Fruit fly (Drosophila melanogaster): Measurements from ENCODE around the gene CG31220.
A peak's percentile ranks its signal among the peaks of the same experiment; 100 is the strongest.

CG31220 gene

dm6 chr3R:19619908-19620307 lies 28.4 kb upstream of the CG31220 start (continued):
- no peak for TF ChIP-seq sc (optimal IDR thresholded peaks at IDR 0.05)
- TF ChIP-seq sc (GFP tag; optimal IDR thresholded peaks at IDR 0.05), result no peak
- TF ChIP-seq CG34224 (GFP tag; IDR thresholded peaks at IDR 0.05; ENCODE audit: partially characterized antibody), result no peak
- no peak for TF ChIP-seq Hmx (GFP tag; optimal IDR thresholded peaks at IDR 0.05)
- TF ChIP-seq YL-1 (GFP tag; optimal IDR thresholded peaks at IDR 0.05), result no peak
- TF ChIP-seq HLH4C (GFP tag; IDR thresholded peaks at IDR 0.05; ENCODE audit: partially characterized antibody), result no peak
- TF ChIP-seq Six4 (GFP tag; optimal IDR thresholded peaks at IDR 0.05), result no peak
- no peak for TF ChIP-seq dan (GFP tag; IDR thresholded peaks at IDR 0.05)
- TF ChIP-seq Taf1 (GFP tag; IDR thresholded peaks at IDR 0.05), result no peak
- no peak for TF ChIP-seq nmo (GFP tag; optimal IDR thresholded peaks at IDR 0.05)
- TF ChIP-seq ato (GFP tag; IDR thresholded peaks at IDR 0.05; ENCODE audit: partially characterized antibody), result no peak
- peak; percentile 80 for TF ChIP-seq Med (GFP tag)
- peak; percentile 19 for TF ChIP-seq sens (GFP tag)
- TF ChIP-seq CG6689 (GFP tag; IDR thresholded peaks at IDR 0.05), result no peak
- no peak for TF ChIP-seq hbn (GFP tag; IDR thresholded peaks at IDR 0.05; ENCODE audit: partially characterized antibody)
- TF ChIP-seq tx (GFP tag; optimal IDR thresholded peaks at IDR 0.05), result no peak
- peak; percentile 88 for TF ChIP-seq cwo (GFP tag; optimal IDR thresholded peaks at IDR 0.05)
- no peak for TF ChIP-seq CG17385 (GFP tag; optimal IDR thresholded peaks at IDR 0.05)
- TF ChIP-seq chm (GFP tag; IDR thresholded peaks at IDR 0.05), result no peak
- no peak for TF ChIP-seq CG8478 (optimal IDR thresholded peaks at IDR 0.05)
- no peak for TF ChIP-seq nerfin-2 (GFP tag; IDR thresholded peaks at IDR 0.05; ENCODE audit: partially characterized antibody)
- TF ChIP-seq tap (tag; optimal IDR thresholded peaks at IDR 0.05), result no peak
- TF ChIP-seq sug (tag; optimal IDR thresholded peaks at IDR 0.05), result peak; percentile 52
- no peak for TF ChIP-seq CG4730 (GFP tag; IDR thresholded peaks at IDR 0.05)
- no peak for TF ChIP-seq dysf (GFP tag; IDR thresholded peaks at IDR 0.05)
- TF ChIP-seq sna (GFP tag; IDR thresholded peaks at IDR 0.05; ENCODE audit: partially characterized antibody), result no peak
- no peak for TF ChIP-seq CG7963 (GFP tag; IDR thresholded peaks at IDR 0.05; ENCODE audit: partially characterized antibody)
- no peak for TF ChIP-seq dm (GFP tag; optimal IDR thresholded peaks at IDR 0.05)
- no peak for TF ChIP-seq chn (GFP tag; optimal IDR thresholded peaks at IDR 0.05)
- no peak for TF ChIP-seq sqz (GFP tag; optimal IDR thresholded peaks at IDR 0.05)
- peak; percentile 3 for TF ChIP-seq CG9727 (GFP tag; optimal IDR thresholded peaks at IDR 0.05)
- 0 out of 4 replicates have a peak, but pooled peaks have one; percentile 71 for TF ChIP-seq chinmo (GFP tag; IDR thresholded peaks at IDR 0.05; ENCODE audit: partially characterized antibody)
- 0 out of 3 replicates have a peak, but pooled peaks have one; percentile 44 for TF ChIP-seq CG2199 (GFP tag; IDR thresholded peaks at IDR 0.05)
- peak; percentile 16 for TF ChIP-seq CG10543 (GFP tag; optimal IDR thresholded peaks at IDR 0.05)
- TF ChIP-seq hb (GFP tag; IDR thresholded peaks at IDR 0.05; ENCODE audit: partially characterized antibody), result no peak
- no peak for TF ChIP-seq CG2129 (GFP tag; IDR thresholded peaks at IDR 0.05; ENCODE audit: partially characterized antibody)
- no peak for TF ChIP-seq sim (GFP tag; IDR thresholded peaks at IDR 0.05)
- TF ChIP-seq Rfx (GFP tag; IDR thresholded peaks at IDR 0.05), result peak; percentile 23; the same call in 1 of the 2 replicates
- no peak for TF ChIP-seq CG2116 (GFP tag; optimal IDR thresholded peaks at IDR 0.05)
- peak; percentile 86 for TF ChIP-seq sd (tag; optimal IDR thresholded peaks at IDR 0.05)
- TF ChIP-seq kay (GFP tag; optimal IDR thresholded peaks at IDR 0.05), result no peak
- no peak for TF ChIP-seq CG11695 (GFP tag; IDR thresholded peaks at IDR 0.05)
- TF ChIP-seq CG2889 (GFP tag; IDR thresholded peaks at IDR 0.05), result no peak
- no peak for TF ChIP-seq ems (GFP tag; optimal IDR thresholded peaks at IDR 0.05)
- TF ChIP-seq z (GFP tag; IDR thresholded peaks at IDR 0.05), result no peak
- TF ChIP-seq CG3163 (GFP tag; optimal IDR thresholded peaks at IDR 0.05), result no peak
- no peak for TF ChIP-seq CG10462 (GFP tag; optimal IDR thresholded peaks at IDR 0.05)
- TF ChIP-seq tup (GFP tag; optimal IDR thresholded peaks at IDR 0.05), result no peak
- TF ChIP-seq Ptx1 (GFP tag; IDR thresholded peaks at IDR 0.05), result no peak
- no peak for TF ChIP-seq peb (GFP tag; IDR thresholded peaks at IDR 0.05)
- TF ChIP-seq CG1832 (GFP tag; optimal IDR thresholded peaks at IDR 0.05), result no peak
- peak; percentile 50 for TF ChIP-seq CG13894 (tag; optimal IDR thresholded peaks at IDR 0.05)
